Worm (Caenorhabditis elegans) whole organism, L3 larva: ENCODE measurements around the gene W06G6.2.

ENCODE experiments used
- ama-1 ChIP-seq: fragments of 150-350 bp; optimal IDR thresholded peaks from 2 replicates; lab custom pipeline; 2018
- ceh-16 ChIP-seq: sonication (generic microtip); optimal IDR thresholded peaks from 2 replicates; lab custom pipeline; 2017; ENCODE audit warnings: missing biosample characterization, missing genetic modification characterization
- fos-1 ChIP-seq: fragments of 150-350 bp; optimal IDR thresholded peaks from 2 replicates; lab custom pipeline; 2014; ENCODE audit warnings: missing biosample characterization, missing genetic modification characterization
- jun-1 ChIP-seq: fragments of 150-350 bp; optimal IDR thresholded peaks from 2 replicates; lab custom pipeline; 2014; ENCODE audit warnings: missing biosample characterization, missing genetic modification reagents, missing genetic modification characterization
- mdl-1 ChIP-seq: fragments of 150-350 bp; optimal IDR thresholded peaks from 2 replicates; lab custom pipeline; 2014; ENCODE audit warnings: missing biosample characterization, missing genetic modification characterization
- pha-4 ChIP-seq: fragments of 150-350 bp; optimal IDR thresholded peaks from 2 replicates; lab custom pipeline; 2014; ENCODE audit warnings: missing biosample characterization, missing genetic modification reagents, missing genetic modification characterization
- pqm-1 ChIP-seq: fragments of 150-350 bp; optimal IDR thresholded peaks from 2 replicates; lab custom pipeline; 2017; ENCODE audit warnings: missing biosample characterization, missing genetic modification characterization, inconsistent platforms
- sea-2 ChIP-seq: fragments of 150-350 bp; sonication (generic microtip); optimal IDR thresholded peaks from 4 replicates; lab custom pipeline; 2014; ENCODE audit warnings: missing biosample characterization, missing genetic modification reagents, missing genetic modification characterization
- snpc-4 ChIP-seq: fragments of 150-350 bp; optimal IDR thresholded peaks from 2 replicates; lab custom pipeline; 2014; ENCODE audit warnings: missing biosample characterization, missing genetic modification characterization
- tbx-2 ChIP-seq: sonication (generic microtip); optimal IDR thresholded peaks from 2 replicates; lab custom pipeline; 2016; ENCODE audit warnings: mild to moderate bottlenecking, missing genetic modification characterization, missing compliant biosample characterization
- unc-62 ChIP-seq: fragments of 150-350 bp; sonication (generic microtip); optimal IDR thresholded peaks from 4 replicates; lab custom pipeline; 2014; ENCODE audit warnings: missing biosample characterization, missing genetic modification reagents, missing genetic modification characterization

DNA sequence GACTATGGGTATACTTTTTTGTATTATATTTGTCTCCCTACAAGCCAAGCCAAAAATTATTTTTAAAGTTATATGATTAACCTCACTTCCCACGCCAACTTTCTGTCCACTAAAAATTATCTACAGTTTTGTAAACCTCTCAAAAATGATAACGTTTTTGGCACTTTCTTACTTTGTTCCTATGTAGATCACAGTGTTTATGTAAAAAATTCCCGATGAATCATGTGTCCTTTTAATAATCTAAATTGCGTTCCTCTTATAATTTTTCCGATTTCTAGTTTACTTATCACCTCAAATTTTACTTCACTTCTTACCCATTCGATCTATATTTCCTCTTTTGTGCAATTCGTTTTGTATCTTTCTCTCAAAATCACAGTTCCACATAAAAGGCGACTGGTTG is 24.8 kb upstream of the W06G6.2 start:
- TF ChIP-seq ama-1 (lab: Kevin White, UChicago): no peak
- peak; percentile 56 for TF ChIP-seq pqm-1 (tag; lab: Kevin White, UChicago)
- no peak for TF ChIP-seq mdl-1
- TF ChIP-seq snpc-4 (tag; lab: Kevin White, UChicago): no peak
- no peak for TF ChIP-seq pha-4
- no peak for TF ChIP-seq jun-1 (tag; lab: Kevin White, UChicago)
- TF ChIP-seq fos-1 (tag; lab: Kevin White, UChicago): no peak
- no peak for TF ChIP-seq sea-2 (GFP tag; lab: Kevin White, UChicago)
- no peak for TF ChIP-seq unc-62 (GFP tag; lab: Kevin White, UChicago)
- TF ChIP-seq ceh-16 (tag; lab: Kevin White, UChicago): no peak
- TF ChIP-seq tbx-2 (tag; lab: Kevin White, UChicago): no peak
